ENCODE assay signal across 1 fruit fly cellular context in the genomic region with DNA sequence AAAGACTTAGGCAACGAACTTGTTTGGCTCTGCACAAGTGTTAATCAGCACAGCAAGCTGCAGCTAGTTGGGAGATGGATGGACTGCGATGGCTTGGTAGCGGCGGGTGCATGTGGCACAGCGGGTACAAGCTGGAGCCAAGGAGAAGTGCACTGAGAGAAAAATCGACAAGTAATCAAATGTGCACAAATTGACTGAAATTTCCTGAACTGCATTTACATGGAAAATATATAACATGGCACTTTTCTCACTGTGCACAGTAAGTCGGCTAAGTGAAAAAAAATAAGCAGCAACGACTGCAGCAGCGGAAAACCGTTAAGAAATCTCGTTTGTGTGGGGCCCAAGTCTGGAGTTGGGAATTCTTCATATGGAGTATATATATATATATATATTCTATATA.
A peak's percentile ranks its signal among the peaks of the same experiment; 100 is the strongest.
TF ChIP-seq lines count a peak whose summit lies in the region.

No protein-coding gene starts in this region.

TF ChIP-seq in whole organism, embryonic, 481 proteins besides CTCF, POLR2A, EP300 and RAD21 (continued from another document):
- TF ChIP-seq CG17328 (GFP tag; IDR thresholded peaks at IDR 0.05; lab: Robert Waterston, UW) (peak; percentile 6; the same call in 1 of the 2 replicates), Camta (GFP tag; optimal IDR thresholded peaks at IDR 0.05; lab: Kevin White, UChicago) (no peak), CG2889 (GFP tag; IDR thresholded peaks at IDR 0.05; lab: Robert Waterston, UW) (no peak), Asciz (GFP tag; optimal IDR thresholded peaks at IDR 0.05; lab: Kevin White, UChicago) (no peak), Sox102F (GFP tag; optimal IDR thresholded peaks at IDR 0.05; lab: Kevin White, UChicago) (peak; percentile 29), Hsf (GFP tag; optimal IDR thresholded peaks at IDR 0.05; lab: Kevin White, UChicago) (no peak), Xbp1 (GFP tag; optimal IDR thresholded peaks at IDR 0.05; lab: Kevin White, UChicago) (peak; percentile 27), H2.0 (GFP tag; IDR thresholded peaks at IDR 0.05; lab: Robert Waterston, UW) (0 out of 2 replicates have a peak, but pooled peaks have one; percentile 6), CG11696 (GFP tag; IDR thresholded peaks at IDR 0.05; lab: Robert Waterston, UW) (no peak), CoRest (tag; optimal IDR thresholded peaks at IDR 0.05; lab: Kevin White, UChicago) (no peak)
